Worm (Caenorhabditis elegans): ENCODE results near the gene nspb-12.

nspb-12 gene

DNA sequence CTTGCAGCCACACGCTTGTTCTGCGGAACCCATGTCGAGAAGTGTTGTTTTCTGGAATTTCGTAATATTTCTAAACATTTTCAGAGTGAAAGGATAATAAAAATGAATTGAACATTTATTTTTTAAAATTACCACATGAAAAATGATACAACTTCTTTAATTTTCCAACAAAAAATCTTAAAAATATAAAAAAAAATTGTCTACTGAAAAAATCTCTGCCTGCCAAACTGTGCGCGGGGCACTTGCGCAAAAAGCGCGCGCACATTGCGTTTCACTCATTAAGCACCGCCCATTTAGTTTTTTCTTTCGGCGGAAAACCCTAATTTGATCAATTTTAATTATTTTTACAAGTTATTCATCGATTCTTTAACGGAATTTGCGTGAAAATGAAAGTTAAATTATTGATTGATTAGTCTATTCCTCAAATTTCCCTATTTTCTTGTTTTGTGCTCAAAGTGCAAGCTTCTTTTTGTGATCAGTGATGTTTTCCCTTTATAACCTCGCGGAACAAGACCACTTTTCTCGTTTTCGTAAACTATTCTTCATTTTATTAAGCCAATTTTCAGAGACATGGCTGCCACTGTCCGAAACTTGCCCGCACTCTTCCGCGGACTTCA, 13.6 kb downstream of the nspb-12 start, which contains the start of the genes nmad-1 and hach-1 (continued):
- no peak for TF ChIP-seq F26F4.8 (GFP tag; conservative IDR thresholded peaks at IDR 0.05)
- no peak for TF ChIP-seq mdt-29 (GFP tag; IDR thresholded peaks at IDR 0.05)
- no peak for TF ChIP-seq gei-8 (GFP tag; optimal IDR thresholded peaks at IDR 0.05)
- TF ChIP-seq lsy-2 (tag; optimal IDR thresholded peaks at IDR 0.05) = peak in 1 of 2 experiments; percentile 81
- TF ChIP-seq ceh-32 (tag; optimal IDR thresholded peaks at IDR 0.05; ENCODE audit: poor library complexity) = no peak
- TF ChIP-seq nhr-48 (tag; optimal IDR thresholded peaks at IDR 0.05) = peak; percentile 69
- peak; percentile 87 for TF ChIP-seq mep-1 (tag; optimal IDR thresholded peaks at IDR 0.05)
- TF ChIP-seq aly-2 (tag; optimal IDR thresholded peaks at IDR 0.05) = no peak
- no peak for TF ChIP-seq tag-97 (GFP tag; IDR thresholded peaks at IDR 0.05)
- peak; percentile 64; the same call in 1 of the 2 replicates for TF ChIP-seq lin-1 (GFP tag; IDR thresholded peaks at IDR 0.05)
- peak in 1 of 2 experiments; percentile 67 for TF ChIP-seq hif-1 (tag; optimal IDR thresholded peaks at IDR 0.05)
- peak; percentile 68 for TF ChIP-seq nhr-102 (tag; optimal IDR thresholded peaks at IDR 0.05)
- TF ChIP-seq dmd-6 (GFP tag; IDR thresholded peaks at IDR 0.05) = no peak
- TF ChIP-seq T20F7.1 (GFP tag; optimal IDR thresholded peaks at IDR 0.05) = peak; percentile 64
- peak; percentile 27 for TF ChIP-seq nhr-28 (tag; optimal IDR thresholded peaks at IDR 0.05)
- no peak for TF ChIP-seq egl-27 (tag; optimal IDR thresholded peaks at IDR 0.05)
- peak; percentile 53 for TF ChIP-seq unc-130 (GFP tag; optimal IDR thresholded peaks at IDR 0.05)
- TF ChIP-seq T26A8.4 (GFP tag; IDR thresholded peaks at IDR 0.05) = peak; percentile 65; the same call in 1 of the 2 replicates
- peak; percentile 79 for TF ChIP-seq dve-1 (tag; optimal IDR thresholded peaks at IDR 0.05; ENCODE audit: insufficient read depth)
- TF ChIP-seq nhr-6 (tag; optimal IDR thresholded peaks at IDR 0.05) = peak; percentile 48
- no peak for TF ChIP-seq daf-8 (GFP tag; IDR thresholded peaks at IDR 0.05)
- peak; percentile 43 for TF ChIP-seq lin-13 (GFP tag; optimal IDR thresholded peaks at IDR 0.05)
- peak; percentile 80 for TF ChIP-seq hmg-1.1 (GFP tag; IDR thresholded peaks at IDR 0.05)

DNA sequence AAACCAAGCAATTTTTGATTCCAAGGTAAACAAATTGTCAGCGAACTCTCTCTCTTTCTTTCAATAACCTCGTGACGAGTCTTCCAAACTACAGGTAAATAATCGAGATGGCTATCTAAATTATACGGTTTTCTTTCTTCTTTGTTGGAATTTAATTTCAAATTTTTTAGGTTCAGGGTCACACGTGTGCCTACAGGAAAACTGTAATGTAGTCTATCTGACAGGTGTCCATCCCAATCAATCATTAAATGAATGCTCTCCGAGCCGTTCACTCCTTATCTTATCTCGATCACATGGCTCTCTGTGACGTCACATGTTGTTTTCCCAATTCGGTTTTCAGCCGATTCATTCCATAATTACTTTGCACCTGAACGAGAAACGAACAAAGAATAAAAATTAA, 15.5 kb downstream of the nspb-12 start:
- no peak for TF ChIP-seq fos-1 (tag; optimal IDR thresholded peaks at IDR 0.05)
- TF ChIP-seq gei-8 (GFP tag; optimal IDR thresholded peaks at IDR 0.05) = no peak
- no peak for TF ChIP-seq duxl-1 (tag; optimal IDR thresholded peaks at IDR 0.05; ENCODE audit: poor library complexity)
- TF ChIP-seq lim-7 (GFP tag; IDR thresholded peaks at IDR 0.05) = no peak
- peak; percentile 72 for TF ChIP-seq tra-1 (GFP tag; IDR thresholded peaks at IDR 0.05)
- TF ChIP-seq ZK337.2 (GFP tag; IDR thresholded peaks at IDR 0.05) = no peak
- peak; percentile 64 for TF ChIP-seq nhr-102 (tag; optimal IDR thresholded peaks at IDR 0.05)
- no peak for TF ChIP-seq tag-97 (GFP tag; IDR thresholded peaks at IDR 0.05)
- no peak for TF ChIP-seq ctbp-1 (GFP tag; IDR thresholded peaks at IDR 0.05)
- TF ChIP-seq ztf-11 (tag; optimal IDR thresholded peaks at IDR 0.05) = no peak
- TF ChIP-seq nhr-10 (tag; optimal IDR thresholded peaks at IDR 0.05) = no peak
- no peak for TF ChIP-seq dmd-9 (GFP tag; IDR thresholded peaks at IDR 0.05)
- no peak for TF ChIP-seq zip-11 (GFP tag; IDR thresholded peaks at IDR 0.05)
- no peak for TF ChIP-seq daf-19 (GFP tag; conservative IDR thresholded peaks at IDR 0.05)
- TF ChIP-seq unc-62 (GFP tag; optimal IDR thresholded peaks at IDR 0.05 in 1 of 2) = peak; percentile 5 to 26
- TF ChIP-seq unc-62 (tag; optimal IDR thresholded peaks at IDR 0.05) = no peak
- no peak for TF ChIP-seq Y48G9A.11 (GFP tag; IDR thresholded peaks at IDR 0.05)
- TF ChIP-seq madf-5 (GFP tag; IDR thresholded peaks at IDR 0.05) = no peak
- TF ChIP-seq lin-38 (GFP tag; IDR thresholded peaks at IDR 0.05) = peak; percentile 28; the same call in 1 of the 2 replicates
- TF ChIP-seq nhr-28 (tag; optimal IDR thresholded peaks at IDR 0.05) = peak; percentile 70
- TF ChIP-seq mes-2 (tag; optimal IDR thresholded peaks at IDR 0.05; ENCODE audit: poor library complexity, severe bottlenecking) = peak; percentile 16
- TF ChIP-seq nhr-237 (tag; optimal IDR thresholded peaks at IDR 0.05) = no peak
- TF ChIP-seq pha-4 (GFP tag; IDR thresholded peaks at IDR 0.05) = 0 out of 2 replicates have a peak, but pooled peaks have one; percentile 23
- TF ChIP-seq pha-4 (tag; optimal IDR thresholded peaks at IDR 0.05) = no peak
- peak; percentile 55 for TF ChIP-seq nhr-77 (tag; optimal IDR thresholded peaks at IDR 0.05)
- TF ChIP-seq zfp-3 (GFP tag; conservative IDR thresholded peaks at IDR 0.05) = no peak
- TF ChIP-seq cey-2 (tag; optimal IDR thresholded peaks at IDR 0.05; ENCODE audit: borderline replicate concordance, insufficient read depth) = no peak
- no peak for TF ChIP-seq ztf-7 (tag; optimal IDR thresholded peaks at IDR 0.05)
- TF ChIP-seq daf-16 (GFP tag; optimal IDR thresholded peaks at IDR 0.05) = peak in 1 of 2 experiments; percentile 91
- peak; percentile 92 for TF ChIP-seq daf-16 (tag; optimal IDR thresholded peaks at IDR 0.05)
- no peak for TF ChIP-seq set-16 (GFP tag; IDR thresholded peaks at IDR 0.05)
